Fruit fly (Drosophila melanogaster): ENCODE results near the gene Cpr35B.

The Cpr35B gene

dm6 chr2L:14461066-14461465 is 36.1 kb upstream of the Cpr35B start (continued):
- TF ChIP-seq CG12104 (GFP tag; optimal IDR thresholded peaks at IDR 0.05) (peak; percentile 76), CTCF (GFP tag; optimal IDR thresholded peaks at IDR 0.05) (peak; percentile 1), CG8281 (tag; optimal IDR thresholded peaks at IDR 0.05) (peak; percentile 20), CG11723 (GFP tag; optimal IDR thresholded peaks at IDR 0.05) (peak; percentile 69), CG14014 (GFP tag; IDR thresholded peaks at IDR 0.05) (peak; percentile 63), CG9437 (GFP tag; optimal IDR thresholded peaks at IDR 0.05) (peak; percentile 56), CG32532 (GFP tag; IDR thresholded peaks at IDR 0.05) (peak; percentile 70), pnt (GFP tag; optimal IDR thresholded peaks at IDR 0.05) (peak; percentile 59), sr (GFP tag; IDR thresholded peaks at IDR 0.05) (peak; percentile 53; the same call in 1 of the 3 replicates), sna (GFP tag; IDR thresholded peaks at IDR 0.05; ENCODE audit: partially characterized antibody) (no peak), vnd (GFP tag; IDR thresholded peaks at IDR 0.05; ENCODE audit: partially characterized antibody) (no peak), Elba2 (GFP tag; optimal IDR thresholded peaks at IDR 0.05) (peak; percentile 37), bsh (GFP tag; optimal IDR thresholded peaks at IDR 0.05) (peak in 1 of 2 experiments; percentile 85), Tbp (GFP tag; optimal IDR thresholded peaks at IDR 0.05) (no peak), luna (GFP tag; optimal IDR thresholded peaks at IDR 0.05) (peak; percentile 7), cato (GFP tag; optimal IDR thresholded peaks at IDR 0.05; ENCODE audit: borderline replicate concordance) (peak; percentile 65), Nf-YC (tag; optimal IDR thresholded peaks at IDR 0.05) (peak; percentile 71), CG17186 (GFP tag; optimal IDR thresholded peaks at IDR 0.05) (peak; percentile 28), amos (GFP tag; IDR thresholded peaks at IDR 0.05; ENCODE audit: partially characterized antibody) (no peak), CG5245 (GFP tag; optimal IDR thresholded peaks at IDR 0.05) (peak; percentile 77), B-H2 (GFP tag; optimal IDR thresholded peaks at IDR 0.05) (no peak), gt (GFP tag; IDR thresholded peaks at IDR 0.05) (0 out of 2 replicates have a peak, but pooled peaks have one; percentile 46), Doc2 (GFP tag; IDR thresholded peaks at IDR 0.05) (no peak), pita (GFP tag; optimal IDR thresholded peaks at IDR 0.05) (no peak), Kr (GFP tag; optimal IDR thresholded peaks at IDR 0.05) (peak; percentile 70), Awh (GFP tag; IDR thresholded peaks at IDR 0.05) (peak; percentile 49; the same call in 1 of the 2 replicates), CG30403 (GFP tag; optimal IDR thresholded peaks at IDR 0.05) (peak; percentile 83), knrl (GFP tag; IDR thresholded peaks at IDR 0.05; ENCODE audit: partially characterized antibody) (no peak), CG14667 (GFP tag; IDR thresholded peaks at IDR 0.05) (peak; percentile 54; the same call in 1 of the 2 replicates), lmd (GFP tag; IDR thresholded peaks at IDR 0.05) (peak; percentile 80), ranshi (GFP tag; IDR thresholded peaks at IDR 0.05) (peak; percentile 63), Xrp1 (GFP tag; IDR thresholded peaks at IDR 0.05) (peak; percentile 95), Drgx (GFP tag; IDR thresholded peaks at IDR 0.05) (no peak), nerfin-1 (tag; optimal IDR thresholded peaks at IDR 0.05) (peak; percentile 55), h (optimal IDR thresholded peaks at IDR 0.05) (no peak), ato (GFP tag; IDR thresholded peaks at IDR 0.05; ENCODE audit: partially characterized antibody) (no peak), CG10431 (GFP tag; optimal IDR thresholded peaks at IDR 0.05) (peak; percentile 4), schlank (tag; optimal IDR thresholded peaks at IDR 0.05) (no peak), trem (tag; optimal IDR thresholded peaks at IDR 0.05) (peak; percentile 73), CG4282 (GFP tag; optimal IDR thresholded peaks at IDR 0.05) (peak; percentile 11), CG12219 (GFP tag; optimal IDR thresholded peaks at IDR 0.05) (peak; percentile 77), en (GFP tag; optimal IDR thresholded peaks at IDR 0.05) (peak; percentile 73), ash1 (GFP tag; optimal IDR thresholded peaks at IDR 0.05) (no peak), CG4404 (GFP tag; IDR thresholded peaks at IDR 0.05) (peak; percentile 95), oc (tag; optimal IDR thresholded peaks at IDR 0.05) (peak; percentile 60), Scr (GFP tag; IDR thresholded peaks at IDR 0.05; ENCODE audit: partially characterized antibody) (no peak), nerfin-2 (GFP tag; IDR thresholded peaks at IDR 0.05; ENCODE audit: partially characterized antibody) (no peak), CG15269 (tag; optimal IDR thresholded peaks at IDR 0.05) (peak; percentile 80), CG2678 (tag; optimal IDR thresholded peaks at IDR 0.05) (peak; percentile 69), CG15601 (tag; optimal IDR thresholded peaks at IDR 0.05) (peak; percentile 79), unpg (GFP tag; optimal IDR thresholded peaks at IDR 0.05) (peak; percentile 86)

All from whole organism, embryonic.